Fruit fly (Drosophila melanogaster) whole organism, prepupa: Measurements from ENCODE around the gene Tdrd3.

Experiments
- Blimp-1 ChIP-seq: fragments of 200-800 bp; sonication (Bioruptor generic); optimal IDR thresholded peaks from 3 replicates; lab custom pipeline; 2017; ENCODE audit warnings: missing biosample characterization, missing genetic modification characterization, mild to moderate bottlenecking, moderate library complexity, missing genetic modification reagents
- CG10669 ChIP-seq: fragments of 200-800 bp; sonication (Bioruptor generic); optimal IDR thresholded peaks from 3 replicates; lab custom pipeline; 2018; ENCODE audit warnings: missing biosample characterization, mild to moderate bottlenecking, missing genetic modification characterization, moderate library complexity
- CG11762 ChIP-seq: fragments of 200-800 bp; sonication (Bioruptor generic); optimal IDR thresholded peaks from 3 replicates; lab custom pipeline; 2016; ENCODE audit warnings: missing biosample characterization, missing genetic modification characterization; ENCODE audit not compliant: insufficient read depth
- CG11902 ChIP-seq: fragments of 200-800 bp; sonication (Bioruptor generic); optimal IDR thresholded peaks from 3 replicates; lab custom pipeline; 2016; ENCODE audit warnings: missing biosample characterization, missing genetic modification characterization
- CG16779 ChIP-seq: fragments of 200-800 bp; sonication (Bioruptor generic); optimal IDR thresholded peaks from 3 replicates; lab custom pipeline; 2017; ENCODE audit warnings: missing biosample characterization, mild to moderate bottlenecking, missing genetic modification characterization
- CG3032 ChIP-seq: fragments of 200-800 bp; optimal IDR thresholded peaks from 2 replicates; lab custom pipeline; 2019; ENCODE audit warnings: missing biosample characterization, mild to moderate bottlenecking, missing genetic modification characterization, moderate library complexity
- CG31627 ChIP-seq: fragments of 200-800 bp; sonication (Bioruptor generic); optimal IDR thresholded peaks from 3 replicates; lab custom pipeline; 2016; ENCODE audit warnings: missing biosample characterization, missing genetic modification characterization
- CG32006 ChIP-seq: fragments of 200-800 bp; sonication (Bioruptor generic); optimal IDR thresholded peaks from 3 replicates; lab custom pipeline; 2017; ENCODE audit warnings: missing biosample characterization, mild to moderate bottlenecking, missing genetic modification characterization
- CG34406 ChIP-seq: fragments of 200-800 bp; sonication (Bioruptor generic); optimal IDR thresholded peaks from 3 replicates; lab custom pipeline; 2016; ENCODE audit warnings: missing biosample characterization, missing genetic modification characterization
- CG4318 ChIP-seq: fragments of 200-800 bp; sonication (Bioruptor generic); optimal IDR thresholded peaks from 3 replicates; lab custom pipeline; 2017; ENCODE audit warnings: missing biosample characterization, mild to moderate bottlenecking, missing genetic modification characterization
- CG6163 ChIP-seq: fragments of 200-800 bp; sonication (Bioruptor generic); IDR thresholded peaks from 3 replicates; pipeline ENCODE4 v1.3.6; 2022; ENCODE audit warnings: missing biosample characterization, missing genetic modification characterization
- CG6276 ChIP-seq: fragments of 200-800 bp; sonication (Bioruptor generic); optimal IDR thresholded peaks from 2 replicates; lab custom pipeline; 2017; ENCODE audit warnings: missing biosample characterization, mild to moderate bottlenecking, missing genetic modification characterization
- CG6792 ChIP-seq: fragments of 200-800 bp; sonication (Bioruptor generic); optimal IDR thresholded peaks from 3 replicates; lab custom pipeline; 2016; ENCODE audit warnings: missing biosample characterization, missing genetic modification characterization
- CG6808 ChIP-seq: fragments of 200-800 bp; sonication (Bioruptor generic); optimal IDR thresholded peaks from 3 replicates; lab custom pipeline; 2017; ENCODE audit warnings: missing biosample characterization, missing genetic modification characterization, mild to moderate bottlenecking, moderate library complexity, missing genetic modification reagents
- CG8119 ChIP-seq: fragments of 200-800 bp; sonication (Bioruptor generic); IDR thresholded peaks from 3 replicates; pipeline ENCODE4 v1.3.6; 2022; ENCODE audit warnings: missing biosample characterization, missing genetic modification characterization
- CG8319 ChIP-seq: fragments of 200-800 bp; sonication (Bioruptor generic); optimal IDR thresholded peaks from 3 replicates; lab custom pipeline; 2016; ENCODE audit warnings: missing biosample characterization, missing genetic modification characterization
- CG8632 ChIP-seq: fragments of 200-800 bp; sonication (Bioruptor generic); optimal IDR thresholded peaks from 3 replicates; lab custom pipeline; 2016; ENCODE audit warnings: missing biosample characterization, missing genetic modification characterization
- CG9139 ChIP-seq: fragments of 200-800 bp; sonication (Bioruptor generic); optimal IDR thresholded peaks from 3 replicates; lab custom pipeline; 2017; ENCODE audit warnings: missing biosample characterization, mild to moderate bottlenecking, missing genetic modification characterization
- Eip75B ChIP-seq: fragments of 200-800 bp; sonication (Bioruptor generic); optimal IDR thresholded peaks from 3 replicates; lab custom pipeline; 2016; ENCODE audit warnings: missing biosample characterization, missing genetic modification characterization
- Eip78C ChIP-seq: fragments of 200-800 bp; sonication (Bioruptor generic); peaks from one replicate; lab custom pipeline; 2016; ENCODE audit warnings: missing biosample characterization, missing genetic modification characterization
- Eip93F ChIP-seq: fragments of 200-800 bp; sonication (Bioruptor generic); optimal IDR thresholded peaks from 2 replicates; lab custom pipeline; 2016; ENCODE audit warnings: missing biosample characterization, mild to moderate bottlenecking, missing genetic modification characterization
- Ets21C ChIP-seq: fragments of 200-800 bp; sonication (Bioruptor generic); optimal IDR thresholded peaks from 3 replicates; lab custom pipeline; 2016; ENCODE audit warnings: missing biosample characterization, missing genetic modification characterization
- Ets96B ChIP-seq: fragments of 200-800 bp; optimal IDR thresholded peaks from 2 replicates; lab custom pipeline; 2019; ENCODE audit warnings: missing biosample characterization, mild to moderate bottlenecking, missing genetic modification characterization, moderate library complexity
- Gug ChIP-seq: fragments of 200-800 bp; sonication (Bioruptor generic); IDR thresholded peaks from 2 replicates; pipeline ENCODE4 v1.3.6; 2022; ENCODE audit warnings: missing biosample characterization, missing genetic modification characterization
- Hr38 ChIP-seq: sonication (Bioruptor generic); optimal IDR thresholded peaks from 2 replicates; lab custom pipeline; 2016; ENCODE audit warnings: missing biosample characterization, missing genetic modification characterization
- Hr39 ChIP-seq: fragments of 200-800 bp; sonication (Bioruptor generic); optimal IDR thresholded peaks from 2 replicates; lab custom pipeline; 2016; ENCODE audit warnings: missing biosample characterization, missing genetic modification characterization
- Lpt ChIP-seq: fragments of 200-800 bp; sonication (Bioruptor generic); optimal IDR thresholded peaks from 3 replicates; lab custom pipeline; 2016; ENCODE audit warnings: missing biosample characterization, missing genetic modification characterization
- Met ChIP-seq: fragments of 200-800 bp; sonication (Bioruptor generic); optimal IDR thresholded peaks from 3 replicates; lab custom pipeline; 2016; ENCODE audit warnings: missing biosample characterization, missing genetic modification characterization
- OdsH ChIP-seq: fragments of 200-800 bp; sonication (Bioruptor generic); optimal IDR thresholded peaks from 3 replicates; lab custom pipeline; 2016; ENCODE audit warnings: missing biosample characterization, missing genetic modification characterization
- Smox ChIP-seq: fragments of 200-800 bp; sonication (Bioruptor generic); optimal IDR thresholded peaks from 3 replicates; lab custom pipeline; 2016; ENCODE audit warnings: missing biosample characterization, missing genetic modification characterization
- Sox102F ChIP-seq: fragments of 200-800 bp; sonication (Bioruptor generic); optimal IDR thresholded peaks from 2 replicates; lab custom pipeline; 2016; ENCODE audit warnings: missing biosample characterization, mild to moderate bottlenecking, missing genetic modification characterization
- achi ChIP-seq: fragments of 200-800 bp; sonication (Bioruptor generic); optimal IDR thresholded peaks from 3 replicates; lab custom pipeline; 2016; ENCODE audit warnings: missing biosample characterization, missing genetic modification characterization
- acj6 ChIP-seq: fragments of 200-800 bp; sonication (Bioruptor generic); optimal IDR thresholded peaks from 3 replicates; lab custom pipeline; 2016; ENCODE audit warnings: missing biosample characterization, missing genetic modification characterization
- cyc ChIP-seq: fragments of 200-800 bp; sonication (Bioruptor generic); optimal IDR thresholded peaks from 3 replicates; lab custom pipeline; 2016; ENCODE audit warnings: missing biosample characterization, missing genetic modification characterization
- dac ChIP-seq: fragments of 200-800 bp; sonication (Bioruptor generic); optimal IDR thresholded peaks from 2 replicates; lab custom pipeline; 2017; ENCODE audit warnings: missing biosample characterization, mild to moderate bottlenecking, missing genetic modification characterization
- dsx ChIP-seq: fragments of 200-800 bp; optimal IDR thresholded peaks from 3 replicates; lab custom pipeline; 2019; ENCODE audit warnings: missing biosample characterization, mild to moderate bottlenecking, missing genetic modification characterization, moderate library complexity; ENCODE audit not compliant: poor library complexity, severe bottlenecking
- eg ChIP-seq: fragments of 200-800 bp; sonication (Bioruptor generic); IDR thresholded peaks from 3 replicates; pipeline ENCODE4 v1.3.6; 2022; ENCODE audit warnings: missing biosample characterization, missing genetic modification characterization
- esn ChIP-seq: fragments of 200-800 bp; sonication (Bioruptor generic); optimal IDR thresholded peaks from 2 replicates; lab custom pipeline; 2016; ENCODE audit warnings: missing biosample characterization, mild to moderate bottlenecking, missing genetic modification characterization, moderate library complexity
- fd59A ChIP-seq: fragments of 200-800 bp; sonication (Bioruptor generic); optimal IDR thresholded peaks from 2 replicates; lab custom pipeline; 2017; ENCODE audit warnings: missing biosample characterization, mild to moderate bottlenecking, missing genetic modification characterization, missing genetic modification reagents
- fd85E ChIP-seq: fragments of 200-800 bp; sonication (Bioruptor generic); optimal IDR thresholded peaks from 3 replicates; lab custom pipeline; 2016; ENCODE audit warnings: missing biosample characterization, missing genetic modification characterization
- fkh ChIP-seq: fragments of 200-800 bp; sonication (Bioruptor generic); optimal IDR thresholded peaks from 3 replicates; lab custom pipeline; 2017; ENCODE audit warnings: missing biosample characterization, mild to moderate bottlenecking, missing genetic modification characterization, moderate library complexity
- lz ChIP-seq: fragments of 200-800 bp; sonication (Bioruptor generic); optimal IDR thresholded peaks from 3 replicates; lab custom pipeline; 2016; ENCODE audit warnings: missing biosample characterization, missing genetic modification characterization
- net ChIP-seq: fragments of 200-800 bp; sonication (Bioruptor generic); optimal IDR thresholded peaks from 3 replicates; lab custom pipeline; 2016; ENCODE audit warnings: missing biosample characterization, missing genetic modification characterization
- pdm3 ChIP-seq: fragments of 200-800 bp; sonication (Bioruptor generic); optimal IDR thresholded peaks from 3 replicates; lab custom pipeline; 2016; ENCODE audit warnings: missing biosample characterization, missing genetic modification characterization
- salr ChIP-seq, 2 experiments: fragments of 200-800 bp; sonication (Bioruptor generic); optimal IDR thresholded peaks; 3 replicates each; lab custom pipeline; 2016 to 2018; ENCODE audit warnings: missing biosample characterization in 2 of 2, missing genetic modification characterization in 2 of 2, mild to moderate bottlenecking in 1 of 2
- spab ChIP-seq: fragments of 200-800 bp; sonication (Bioruptor generic); optimal IDR thresholded peaks from 2 replicates; lab custom pipeline; 2017; ENCODE audit warnings: missing biosample characterization, mild to moderate bottlenecking, missing genetic modification characterization, missing genetic modification reagents
- svp ChIP-seq: fragments of 200-800 bp; sonication (Bioruptor generic); peaks from one replicate; lab custom pipeline; 2016; ENCODE audit warnings: missing biosample characterization, missing genetic modification characterization
- topi ChIP-seq: fragments of 200-800 bp; sonication (Bioruptor generic); optimal IDR thresholded peaks from 3 replicates; lab custom pipeline; 2016; ENCODE audit warnings: missing biosample characterization, missing genetic modification characterization

Gene Tdrd3

dm6 chr3L:14784241-14784948 is 2.2 kb upstream of the Tdrd3 start:
- TF ChIP-seq Ets96B (tag; lab: Kevin White, UChicago) = no peak
- TF ChIP-seq CG11762 = no peak
- no peak for TF ChIP-seq fd85E (GFP tag; lab: Kevin White, UChicago)
- TF ChIP-seq acj6 (GFP tag; lab: Kevin White, UChicago) = no peak
- no peak for TF ChIP-seq fd59A
- peak; percentile 96 for TF ChIP-seq svp (GFP tag; lab: Kevin White, UChicago)
- no peak for TF ChIP-seq cyc

DNA sequence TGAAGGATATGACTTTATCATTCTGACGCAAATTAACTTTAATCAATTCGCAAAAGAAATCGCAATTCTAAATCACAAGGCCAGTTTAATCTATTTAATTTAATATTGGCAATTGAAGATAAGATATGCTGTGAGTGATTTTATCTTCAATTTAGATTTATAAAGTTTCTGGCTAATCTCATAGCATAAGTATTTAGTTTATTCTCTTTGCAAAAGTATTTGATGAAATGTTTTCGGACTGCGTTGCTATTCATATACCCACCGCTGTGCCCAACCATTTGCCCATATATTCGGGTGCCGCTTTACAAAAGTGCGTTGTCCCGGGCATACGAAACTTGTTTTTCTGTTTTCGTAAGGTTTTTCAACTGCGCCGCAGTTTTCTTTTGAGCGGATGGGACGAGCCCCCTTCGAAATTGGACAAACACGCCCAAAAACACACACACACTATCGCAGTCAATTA is 1.6 kb upstream of the Tdrd3 start:
- TF ChIP-seq Lpt (peak; percentile 61), net (GFP tag; lab: Kevin White, UChicago) (peak; percentile 80), CG31627 (peak; percentile 83), salr (GFP tag; optimal IDR thresholded peaks at IDR 0.05; lab: Kevin White, UChicago) (peak in 1 of 2 experiments; percentile 87), CG3032 (tag; lab: Kevin White, UChicago) (peak; percentile 80), pdm3 (peak; percentile 83), cyc (peak; percentile 77), eg (GFP tag; lab: Robert Waterston, UW) (peak; percentile 83), Eip75B (peak; percentile 56), Hr39 (GFP tag; lab: Kevin White, UChicago) (peak; percentile 86), CG16779 (tag; lab: Kevin White, UChicago) (peak; percentile 39), CG4318 (GFP tag; lab: Kevin White, UChicago) (peak; percentile 83), Met (peak; percentile 82), esn (GFP tag; lab: Kevin White, UChicago) (peak; percentile 84), CG11762 (peak; percentile 81), CG32006 (GFP tag; lab: Kevin White, UChicago) (peak; percentile 92), CG6792 (GFP tag; lab: Kevin White, UChicago) (peak; percentile 70), CG6163 (GFP tag; lab: Robert Waterston, UW) (peak; percentile 68), Eip78C (GFP tag; lab: Kevin White, UChicago) (peak; percentile 95), CG11902 (peak; percentile 70), CG8632 (GFP tag; lab: Kevin White, UChicago) (peak; percentile 75), OdsH (GFP tag; lab: Kevin White, UChicago) (peak; percentile 87), spab (GFP tag; lab: Kevin White, UChicago) (peak; percentile 72), CG9139 (peak; percentile 41), CG34406 (GFP tag; lab: Kevin White, UChicago) (peak; percentile 80), CG10669 (GFP tag; lab: Kevin White, UChicago) (peak; percentile 76), CG8319 (GFP tag; lab: Kevin White, UChicago) (peak; percentile 70), CG6808 (GFP tag; lab: Kevin White, UChicago) (peak; percentile 76), dsx (GFP tag; lab: Kevin White, UChicago) (peak; percentile 57), CG6276 (peak; percentile 90), lz (peak; percentile 80), topi (GFP tag; lab: Kevin White, UChicago) (peak; percentile 87), Sox102F (GFP tag; lab: Kevin White, UChicago) (peak; percentile 78), Gug (GFP tag; lab: Robert Waterston, UW) (peak; percentile 72), dac (peak; percentile 55), Ets96B (tag; lab: Kevin White, UChicago) (peak; percentile 70), Blimp-1 (GFP tag; lab: Kevin White, UChicago) (peak; percentile 39), fkh (GFP tag; lab: Kevin White, UChicago) (peak; percentile 78), fd59A (peak; percentile 74), fd85E (GFP tag; lab: Kevin White, UChicago) (peak; percentile 23), Eip93F (GFP tag; lab: Kevin White, UChicago) (no peak), Hr38 (no peak), acj6 (GFP tag; lab: Kevin White, UChicago) (peak; percentile 84), CG8119 (GFP tag; lab: Robert Waterston, UW) (peak; percentile 91), Smox (GFP tag; lab: Kevin White, UChicago) (peak; percentile 80), achi (GFP tag; lab: Kevin White, UChicago) (peak; percentile 83), Ets21C (GFP tag; lab: Kevin White, UChicago) (peak; percentile 71)
